Fruit fly (Drosophila melanogaster) whole organism, prepupa: ENCODE measurements around the gene wls.
A peak's percentile ranks its signal among the peaks of the same experiment; 100 is the strongest.

ENCODE experiments used
- Blimp-1 ChIP-seq: fragments of 200-800 bp; sonication (Bioruptor generic); optimal IDR thresholded peaks from 3 replicates; lab custom pipeline; 2017; ENCODE audit warnings: missing biosample characterization, missing genetic modification characterization, mild to moderate bottlenecking, moderate library complexity, missing genetic modification reagents
- CG11294 ChIP-seq: fragments of 200-800 bp; sonication (Bioruptor generic); IDR thresholded peaks from 2 replicates; pipeline ENCODE4 v1.3.6; 2022; ENCODE audit warnings: missing biosample characterization, missing genetic modification characterization
- CG11762 ChIP-seq: fragments of 200-800 bp; sonication (Bioruptor generic); optimal IDR thresholded peaks from 3 replicates; lab custom pipeline; 2016; ENCODE audit warnings: missing biosample characterization, missing genetic modification characterization; ENCODE audit not compliant: insufficient read depth
- CG15336 ChIP-seq: fragments of 200-800 bp; sonication (Bioruptor generic); IDR thresholded peaks from 2 replicates; pipeline ENCODE4 v1.3.6; 2022; ENCODE audit warnings: missing biosample characterization, missing genetic modification characterization
- CG1621 ChIP-seq: fragments of 200-800 bp; sonication (Bioruptor generic); optimal IDR thresholded peaks from 3 replicates; lab custom pipeline; 2018; ENCODE audit warnings: missing biosample characterization, mild to moderate bottlenecking, missing genetic modification characterization
- CG16779 ChIP-seq: fragments of 200-800 bp; sonication (Bioruptor generic); optimal IDR thresholded peaks from 3 replicates; lab custom pipeline; 2017; ENCODE audit warnings: missing biosample characterization, mild to moderate bottlenecking, missing genetic modification characterization
- CG3032 ChIP-seq: fragments of 200-800 bp; optimal IDR thresholded peaks from 2 replicates; lab custom pipeline; 2019; ENCODE audit warnings: missing biosample characterization, mild to moderate bottlenecking, missing genetic modification characterization, moderate library complexity
- CG31627 ChIP-seq: fragments of 200-800 bp; sonication (Bioruptor generic); optimal IDR thresholded peaks from 3 replicates; lab custom pipeline; 2016; ENCODE audit warnings: missing biosample characterization, missing genetic modification characterization
- CG34406 ChIP-seq: fragments of 200-800 bp; sonication (Bioruptor generic); optimal IDR thresholded peaks from 3 replicates; lab custom pipeline; 2016; ENCODE audit warnings: missing biosample characterization, missing genetic modification characterization
- CG3919 ChIP-seq: fragments of 200-800 bp; sonication (Bioruptor generic); optimal IDR thresholded peaks from 3 replicates; lab custom pipeline; 2016; ENCODE audit warnings: missing biosample characterization, missing genetic modification characterization
- CG4318 ChIP-seq: fragments of 200-800 bp; sonication (Bioruptor generic); optimal IDR thresholded peaks from 3 replicates; lab custom pipeline; 2017; ENCODE audit warnings: missing biosample characterization, mild to moderate bottlenecking, missing genetic modification characterization
- CG6163 ChIP-seq: fragments of 200-800 bp; sonication (Bioruptor generic); IDR thresholded peaks from 3 replicates; pipeline ENCODE4 v1.3.6; 2022; ENCODE audit warnings: missing biosample characterization, missing genetic modification characterization
- CG6276 ChIP-seq: fragments of 200-800 bp; sonication (Bioruptor generic); optimal IDR thresholded peaks from 2 replicates; lab custom pipeline; 2017; ENCODE audit warnings: missing biosample characterization, mild to moderate bottlenecking, missing genetic modification characterization
- CG6792 ChIP-seq: fragments of 200-800 bp; sonication (Bioruptor generic); optimal IDR thresholded peaks from 3 replicates; lab custom pipeline; 2016; ENCODE audit warnings: missing biosample characterization, missing genetic modification characterization
- CG6808 ChIP-seq: fragments of 200-800 bp; sonication (Bioruptor generic); optimal IDR thresholded peaks from 3 replicates; lab custom pipeline; 2017; ENCODE audit warnings: missing biosample characterization, missing genetic modification characterization, mild to moderate bottlenecking, moderate library complexity, missing genetic modification reagents
- CG6854 ChIP-seq: fragments of 200-800 bp; sonication (Bioruptor generic); optimal IDR thresholded peaks from 2 replicates; lab custom pipeline; 2017; ENCODE audit warnings: missing biosample characterization, mild to moderate bottlenecking, missing genetic modification characterization
- CG7368 ChIP-seq: fragments of 200-800 bp; sonication (Bioruptor generic); optimal IDR thresholded peaks from 3 replicates; lab custom pipeline; 2016; ENCODE audit warnings: missing biosample characterization, missing genetic modification characterization
- CG8319 ChIP-seq: fragments of 200-800 bp; sonication (Bioruptor generic); optimal IDR thresholded peaks from 3 replicates; lab custom pipeline; 2016; ENCODE audit warnings: missing biosample characterization, missing genetic modification characterization
- CG8632 ChIP-seq: fragments of 200-800 bp; sonication (Bioruptor generic); optimal IDR thresholded peaks from 3 replicates; lab custom pipeline; 2016; ENCODE audit warnings: missing biosample characterization, missing genetic modification characterization
- CG9139 ChIP-seq: fragments of 200-800 bp; sonication (Bioruptor generic); optimal IDR thresholded peaks from 3 replicates; lab custom pipeline; 2017; ENCODE audit warnings: missing biosample characterization, mild to moderate bottlenecking, missing genetic modification characterization
- Eip78C ChIP-seq: fragments of 200-800 bp; sonication (Bioruptor generic); peaks from one replicate; lab custom pipeline; 2016; ENCODE audit warnings: missing biosample characterization, missing genetic modification characterization
- Eip93F ChIP-seq: fragments of 200-800 bp; sonication (Bioruptor generic); optimal IDR thresholded peaks from 2 replicates; lab custom pipeline; 2016; ENCODE audit warnings: missing biosample characterization, mild to moderate bottlenecking, missing genetic modification characterization
- Ets21C ChIP-seq: fragments of 200-800 bp; sonication (Bioruptor generic); optimal IDR thresholded peaks from 3 replicates; lab custom pipeline; 2016; ENCODE audit warnings: missing biosample characterization, missing genetic modification characterization
- Hr39 ChIP-seq: fragments of 200-800 bp; sonication (Bioruptor generic); optimal IDR thresholded peaks from 2 replicates; lab custom pipeline; 2016; ENCODE audit warnings: missing biosample characterization, missing genetic modification characterization
- Met ChIP-seq: fragments of 200-800 bp; sonication (Bioruptor generic); optimal IDR thresholded peaks from 3 replicates; lab custom pipeline; 2016; ENCODE audit warnings: missing biosample characterization, missing genetic modification characterization
- Sox102F ChIP-seq: fragments of 200-800 bp; sonication (Bioruptor generic); optimal IDR thresholded peaks from 2 replicates; lab custom pipeline; 2016; ENCODE audit warnings: missing biosample characterization, mild to moderate bottlenecking, missing genetic modification characterization
- achi ChIP-seq: fragments of 200-800 bp; sonication (Bioruptor generic); optimal IDR thresholded peaks from 3 replicates; lab custom pipeline; 2016; ENCODE audit warnings: missing biosample characterization, missing genetic modification characterization
- cyc ChIP-seq: fragments of 200-800 bp; sonication (Bioruptor generic); optimal IDR thresholded peaks from 3 replicates; lab custom pipeline; 2016; ENCODE audit warnings: missing biosample characterization, missing genetic modification characterization
- eg ChIP-seq: fragments of 200-800 bp; sonication (Bioruptor generic); IDR thresholded peaks from 3 replicates; pipeline ENCODE4 v1.3.6; 2022; ENCODE audit warnings: missing biosample characterization, missing genetic modification characterization
- esn ChIP-seq: fragments of 200-800 bp; sonication (Bioruptor generic); optimal IDR thresholded peaks from 2 replicates; lab custom pipeline; 2016; ENCODE audit warnings: missing biosample characterization, mild to moderate bottlenecking, missing genetic modification characterization, moderate library complexity
- fd59A ChIP-seq: fragments of 200-800 bp; sonication (Bioruptor generic); optimal IDR thresholded peaks from 2 replicates; lab custom pipeline; 2017; ENCODE audit warnings: missing biosample characterization, mild to moderate bottlenecking, missing genetic modification characterization, missing genetic modification reagents
- fd85E ChIP-seq: fragments of 200-800 bp; sonication (Bioruptor generic); optimal IDR thresholded peaks from 3 replicates; lab custom pipeline; 2016; ENCODE audit warnings: missing biosample characterization, missing genetic modification characterization
- fkh ChIP-seq: fragments of 200-800 bp; sonication (Bioruptor generic); optimal IDR thresholded peaks from 3 replicates; lab custom pipeline; 2017; ENCODE audit warnings: missing biosample characterization, mild to moderate bottlenecking, missing genetic modification characterization, moderate library complexity
- lz ChIP-seq: fragments of 200-800 bp; sonication (Bioruptor generic); optimal IDR thresholded peaks from 3 replicates; lab custom pipeline; 2016; ENCODE audit warnings: missing biosample characterization, missing genetic modification characterization
- net ChIP-seq: fragments of 200-800 bp; sonication (Bioruptor generic); optimal IDR thresholded peaks from 3 replicates; lab custom pipeline; 2016; ENCODE audit warnings: missing biosample characterization, missing genetic modification characterization
- pdm3 ChIP-seq: fragments of 200-800 bp; sonication (Bioruptor generic); optimal IDR thresholded peaks from 3 replicates; lab custom pipeline; 2016; ENCODE audit warnings: missing biosample characterization, missing genetic modification characterization
- salr ChIP-seq, 2 experiments: fragments of 200-800 bp; sonication (Bioruptor generic); optimal IDR thresholded peaks; 3 replicates each; lab custom pipeline; 2016 to 2018; ENCODE audit warnings: missing biosample characterization in 2 of 2, missing genetic modification characterization in 2 of 2, mild to moderate bottlenecking in 1 of 2
- ss ChIP-seq, 2 experiments: fragments of 200-800 bp; sonication (Bioruptor generic); optimal IDR thresholded peaks; 2 replicates in 1 of 2; 3 replicates in 1 of 2; lab custom pipeline; 2017 to 2018; ENCODE audit warnings: mild to moderate bottlenecking in 2 of 2, missing biosample characterization in 2 of 2, missing genetic modification characterization in 2 of 2, moderate library complexity in 1 of 2
- topi ChIP-seq: fragments of 200-800 bp; sonication (Bioruptor generic); optimal IDR thresholded peaks from 3 replicates; lab custom pipeline; 2016; ENCODE audit warnings: missing biosample characterization, missing genetic modification characterization
- vri ChIP-seq: fragments of 200-800 bp; sonication (Bioruptor generic); optimal IDR thresholded peaks from 3 replicates; lab custom pipeline; 2016; ENCODE audit warnings: missing biosample characterization, mild to moderate bottlenecking, missing genetic modification characterization

The wls gene

dm6 chr3L:11169299-11170181 lies at the start of gene wls, which contains the start of gene Adck5:
Gene wls (minus strand): TSS chr3L:11169625.
Gene Adck5 (plus strand): TSS chr3L:11169817.
- TF ChIP-seq CG31627 (GFP tag; lab: Kevin White, UChicago) = peak; percentile 38
- no peak for TF ChIP-seq CG4318
- no peak for TF ChIP-seq vri
- TF ChIP-seq CG6276 (GFP tag; lab: Kevin White, UChicago) = no peak
- peak; percentile 34 for TF ChIP-seq CG16779
- peak; percentile 77 for TF ChIP-seq achi (GFP tag; lab: Kevin White, UChicago)
- peak; percentile 70 for TF ChIP-seq Sox102F (GFP tag; lab: Kevin White, UChicago)
- TF ChIP-seq topi (GFP tag; lab: Kevin White, UChicago) = peak; percentile 66
- peak; percentile 59 for TF ChIP-seq CG6792 (GFP tag; lab: Kevin White, UChicago)
- peak; percentile 67 for TF ChIP-seq CG34406 (GFP tag; lab: Kevin White, UChicago)
- peak; percentile 51 for TF ChIP-seq cyc (GFP tag; lab: Kevin White, UChicago)
- no peak for TF ChIP-seq CG11294 (GFP tag; lab: Robert Waterston, UW)
- TF ChIP-seq Ets21C (GFP tag; lab: Kevin White, UChicago) = no peak
- TF ChIP-seq eg (GFP tag; lab: Robert Waterston, UW) = peak; percentile 70
- peak; percentile 46 for TF ChIP-seq fd85E (GFP tag; lab: Kevin White, UChicago)
- TF ChIP-seq pdm3 (GFP tag; lab: Kevin White, UChicago) = no peak
- peak; percentile 61 for TF ChIP-seq CG1621 (tag; lab: Kevin White, UChicago)
- peak; percentile 69 for TF ChIP-seq lz
- TF ChIP-seq CG6163 = peak; percentile 71
- TF ChIP-seq CG8632 (GFP tag; lab: Kevin White, UChicago) = peak; percentile 52
- peak; percentile 32 for TF ChIP-seq Hr39
- TF ChIP-seq CG6854 (GFP tag; lab: Kevin White, UChicago) = peak; percentile 67
- peak; percentile 75 for TF ChIP-seq CG3919 (GFP tag; lab: Kevin White, UChicago)
- TF ChIP-seq Met (GFP tag; lab: Kevin White, UChicago) = no peak
- peak; percentile 84 for TF ChIP-seq fkh (GFP tag; lab: Kevin White, UChicago)
- peak; percentile 66 for TF ChIP-seq CG7368 (GFP tag; lab: Kevin White, UChicago)
- no peak for TF ChIP-seq ss (GFP tag; optimal IDR thresholded peaks at IDR 0.05; lab: Kevin White, UChicago)
- peak; percentile 35 for TF ChIP-seq CG8319 (GFP tag; lab: Kevin White, UChicago)
- TF ChIP-seq CG3032 (tag; lab: Kevin White, UChicago) = peak; percentile 20
- TF ChIP-seq CG9139 = peak; percentile 45
- 0 out of 2 replicates have a peak, but pooled peaks have one; percentile 19 for TF ChIP-seq CG15336 (GFP tag; lab: Robert Waterston, UW)
- TF ChIP-seq fd59A = no peak
- TF ChIP-seq net = peak; percentile 76
- TF ChIP-seq CG11762 = peak; percentile 6
- peak; percentile 87 for TF ChIP-seq Eip78C
- peak; percentile 62 for TF ChIP-seq Blimp-1
- peak in 1 of 2 experiments; percentile 50 for TF ChIP-seq salr (GFP tag; optimal IDR thresholded peaks at IDR 0.05; lab: Kevin White, UChicago)
- peak; percentile 82 for TF ChIP-seq esn (GFP tag; lab: Kevin White, UChicago)
- peak; percentile 32 for TF ChIP-seq CG6808
- TF ChIP-seq, all 60 proteins: peak for 30

- TF ChIP-seq vri = peak; percentile 94
- no peak for TF ChIP-seq CG16779
- no peak for TF ChIP-seq cyc (GFP tag; lab: Kevin White, UChicago)
- TF ChIP-seq CG6854 (GFP tag; lab: Kevin White, UChicago) = peak; percentile 13
- peak; percentile 56 for TF ChIP-seq Eip93F (GFP tag; lab: Kevin White, UChicago)
- no peak for TF ChIP-seq pdm3 (GFP tag; lab: Kevin White, UChicago)
Observed at dm6 chr3L:11218892-11219291, 49.5 kb upstream of the wls start.
